Fruit fly (Drosophila melanogaster) whole organism, larva: ENCODE measurements around the gene CG43245.

Experiments used
- noc ChIP-seq: fragments of 200-800 bp; sonication (Bioruptor generic); optimal IDR thresholded peaks from 3 replicates; lab custom pipeline; 2019; ENCODE audit warnings: missing biosample characterization, mild to moderate bottlenecking, missing genetic modification characterization, moderate library complexity

The CG43245 gene

DNA sequence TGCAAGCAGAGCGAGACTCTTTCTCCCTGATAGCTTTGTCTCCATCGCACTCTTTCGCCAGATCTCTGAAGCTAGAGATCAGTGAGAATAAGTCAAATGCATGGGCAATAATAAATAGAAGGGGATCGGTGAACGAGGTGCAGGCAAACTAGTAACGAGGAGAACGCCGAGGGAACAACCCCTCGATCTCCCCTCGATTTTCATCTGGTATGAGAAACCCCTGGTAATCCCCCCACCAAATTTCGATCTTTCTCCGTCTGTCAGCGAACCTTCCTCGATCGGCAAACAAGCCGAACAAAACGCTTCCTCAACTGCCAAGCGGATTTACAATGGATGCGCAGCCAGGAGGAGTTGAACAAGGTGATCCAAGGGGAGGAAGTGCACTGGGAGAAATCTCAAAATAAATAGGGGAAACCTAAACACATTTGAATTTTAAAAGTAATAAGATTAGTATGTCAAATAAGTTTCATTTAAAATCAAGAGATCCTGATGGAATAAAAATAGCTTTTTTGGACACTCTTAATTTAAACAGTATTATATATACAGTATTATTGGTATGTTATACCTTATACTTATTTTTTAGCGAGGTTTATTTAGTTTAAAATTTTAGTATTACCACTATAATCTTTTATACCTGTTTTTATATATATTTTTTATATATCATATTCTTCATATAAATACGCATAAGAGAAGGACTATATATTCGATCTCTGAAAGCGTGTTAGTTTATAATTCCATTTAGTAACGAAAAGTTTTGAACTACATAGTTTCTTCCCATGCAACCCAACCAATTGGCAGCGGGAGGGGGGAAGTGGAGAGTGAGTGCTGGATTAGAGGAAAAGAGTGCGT is 20.2 kb downstream of the CG43245 start:
- no peak for TF ChIP-seq noc (tag; lab: Kevin White, UChicago)

DNA sequence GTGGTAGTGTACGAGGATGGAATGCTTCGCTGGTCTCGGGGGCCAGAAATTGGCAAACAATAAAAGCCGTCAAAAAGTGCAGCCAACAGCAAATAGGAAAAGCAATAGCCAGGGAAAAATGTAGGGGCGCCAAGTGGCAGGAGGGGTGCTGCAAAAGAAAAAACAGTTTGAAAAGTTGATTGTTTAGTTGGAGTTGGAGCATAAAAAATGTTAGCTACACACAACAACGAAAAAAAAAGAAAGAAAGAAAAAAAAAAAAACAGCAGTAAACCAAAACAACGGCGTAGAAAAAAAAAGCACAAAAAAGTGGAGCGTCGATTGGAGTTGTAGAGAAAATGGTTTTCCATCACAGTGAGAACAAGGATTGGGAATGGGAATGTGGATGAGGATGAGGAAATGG is 20.8 kb downstream of the CG43245 start:
- no peak for TF ChIP-seq noc (tag; lab: Kevin White, UChicago)

DNA sequence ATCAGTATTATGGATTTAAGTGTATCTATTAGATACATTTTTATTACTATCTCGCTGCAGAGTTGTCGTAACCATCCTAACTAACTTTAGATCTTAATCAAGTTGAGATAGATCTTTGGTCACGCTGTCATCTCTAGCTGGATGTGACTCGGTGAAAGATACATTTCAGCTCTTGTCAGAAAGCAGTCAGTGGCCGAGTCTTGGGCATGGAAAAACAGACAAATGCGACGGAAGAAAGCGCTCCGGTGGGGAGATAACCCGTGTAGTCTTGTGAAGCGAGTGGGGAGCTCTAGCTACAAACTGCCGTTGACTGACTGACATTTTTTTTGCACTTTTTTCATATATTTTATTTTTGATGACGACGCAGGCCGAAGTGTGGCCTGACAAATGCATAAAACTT is 21.5 kb downstream of the CG43245 start:
- TF ChIP-seq noc (tag; lab: Kevin White, UChicago): no peak

DNA sequence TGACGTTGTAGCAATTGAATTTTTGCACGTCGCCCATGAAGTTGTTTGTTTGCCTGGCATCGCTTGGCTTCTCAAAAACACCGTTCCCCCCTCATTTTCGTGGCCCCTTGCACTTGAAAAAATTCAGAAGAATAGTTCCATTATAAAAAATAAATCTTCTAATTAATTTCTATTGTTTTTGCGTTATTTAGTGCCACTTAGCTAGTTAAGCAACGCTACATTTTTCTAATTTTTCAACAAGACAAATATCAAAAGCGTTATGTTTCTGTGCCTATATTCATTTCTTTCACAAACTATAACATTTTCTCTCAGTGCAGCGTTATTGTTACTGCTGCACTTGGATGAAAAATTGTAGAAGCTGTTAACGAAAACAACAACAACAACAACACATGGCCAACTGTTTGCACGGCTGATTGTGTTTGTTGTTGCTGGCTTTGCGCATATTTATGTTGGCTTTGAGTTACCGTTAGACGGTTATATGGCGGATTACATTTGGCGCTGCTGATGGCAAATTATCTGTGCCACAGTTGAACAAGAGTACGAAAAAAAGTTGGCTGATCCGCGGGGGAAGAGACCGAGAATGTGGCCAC is 22.3 kb downstream of the CG43245 start:
- TF ChIP-seq noc (tag; lab: Kevin White, UChicago): no peak

DNA sequence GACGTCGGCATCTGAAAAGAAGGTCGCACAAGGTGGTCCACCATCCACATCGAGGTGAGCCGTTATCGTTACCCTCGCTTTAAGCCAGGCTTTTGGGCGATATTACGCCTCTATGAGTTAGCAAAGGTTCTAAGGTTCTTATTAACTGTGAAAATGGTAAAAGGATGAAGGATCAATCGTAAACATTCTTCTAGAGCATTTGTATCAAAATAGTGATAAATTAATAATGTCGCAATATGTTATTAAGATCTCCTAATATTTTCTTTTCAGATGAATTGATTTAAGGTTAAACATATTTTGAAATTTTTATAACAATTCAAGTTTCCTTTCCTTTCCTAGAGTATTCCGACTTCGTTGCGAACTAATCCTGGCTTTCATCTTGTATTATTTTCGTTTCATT is 24.2 kb downstream of the CG43245 start:
- no peak for TF ChIP-seq noc (tag; lab: Kevin White, UChicago)

DNA sequence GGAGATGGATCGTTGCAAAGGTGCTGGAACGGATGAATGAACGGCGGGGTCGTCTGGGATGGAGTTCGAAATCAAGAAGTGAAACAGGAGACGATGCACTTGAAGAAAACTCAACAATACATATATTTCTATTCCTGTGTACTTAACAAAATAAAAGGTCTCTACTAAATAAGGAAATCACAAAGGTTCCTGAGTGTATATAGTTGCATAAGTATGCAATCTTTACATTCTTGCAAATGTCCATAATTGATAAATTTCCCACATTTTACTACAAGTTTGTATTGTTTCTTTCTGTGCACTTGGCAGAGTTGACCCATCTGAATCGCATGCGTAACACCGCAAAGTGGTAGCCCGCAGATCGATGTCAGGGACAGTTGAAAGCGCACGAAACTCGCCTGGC is 28.3 kb downstream of the CG43245 start:
- TF ChIP-seq noc (tag; lab: Kevin White, UChicago): no peak

DNA sequence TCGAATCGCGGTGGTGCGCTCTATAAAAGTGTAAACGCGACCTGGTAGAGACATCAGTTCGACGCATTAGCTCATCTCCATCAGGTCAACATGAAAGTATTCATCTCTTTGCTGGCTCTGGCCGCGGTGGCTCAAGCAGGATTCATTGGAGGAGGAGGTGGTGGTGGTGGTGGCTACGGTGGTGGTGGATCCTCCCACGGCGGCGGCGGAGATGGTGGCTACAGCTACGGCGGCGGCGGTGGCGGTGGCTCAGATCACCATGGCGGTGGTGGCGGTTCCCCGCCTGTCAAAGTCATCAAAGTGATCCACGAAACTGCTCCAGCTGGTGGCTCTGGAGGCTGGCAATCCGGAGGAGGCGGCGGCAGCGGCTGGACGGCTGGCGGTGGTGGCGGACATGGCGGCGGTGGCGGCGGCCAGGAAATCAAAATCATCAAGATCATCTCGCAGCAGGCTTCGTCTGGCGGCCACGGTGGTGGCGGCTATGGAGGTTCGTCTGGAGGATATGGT is 29.5 kb downstream of the CG43245 start, which contains the start of gene CG12523:
CG12523 (plus strand) TSS at position 51 of the 507 bp plus-strand sequence.
- TF ChIP-seq noc (tag; lab: Kevin White, UChicago): no peak

DNA sequence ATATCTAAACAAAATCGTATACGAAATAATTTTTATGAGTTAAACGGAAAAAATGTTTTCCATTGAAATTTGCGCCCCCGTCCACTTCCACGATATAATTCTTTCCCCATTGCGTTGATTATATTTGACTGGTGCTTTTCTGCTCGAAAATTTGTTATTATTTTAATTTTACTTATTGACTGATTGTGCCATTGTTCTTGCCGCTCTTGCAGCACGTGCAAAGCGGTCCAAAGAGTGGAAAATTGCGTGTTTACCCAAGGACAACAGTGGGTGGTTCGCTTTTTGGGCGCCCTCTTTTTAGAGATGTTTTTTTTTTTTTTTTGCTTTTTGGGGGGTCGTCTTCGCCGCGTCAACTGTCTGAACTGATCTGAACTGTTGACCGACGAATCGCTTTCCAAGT is 31.4 kb downstream of the CG43245 start:
- TF ChIP-seq noc (tag; lab: Kevin White, UChicago): no peak

DNA sequence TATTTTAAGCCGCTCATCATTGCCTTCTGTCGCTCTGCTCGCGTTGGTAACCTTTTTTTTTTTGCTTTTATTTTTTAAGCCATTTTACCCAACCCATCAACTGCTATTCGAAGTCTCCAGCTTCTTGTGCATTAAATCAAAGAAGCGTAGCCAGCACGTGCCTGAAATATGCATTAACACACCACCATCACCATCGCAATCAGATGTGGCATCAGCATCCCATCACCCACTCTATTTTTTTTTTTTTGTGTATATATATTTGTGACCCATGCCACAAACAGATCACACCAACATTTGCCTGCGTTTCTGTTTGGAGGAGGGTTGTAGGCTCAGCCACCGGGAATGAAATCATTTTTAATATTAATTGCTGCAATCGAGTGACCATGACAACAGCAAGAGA is 37.3 kb downstream of the CG43245 start:
- TF ChIP-seq noc (tag; lab: Kevin White, UChicago): no peak

DNA sequence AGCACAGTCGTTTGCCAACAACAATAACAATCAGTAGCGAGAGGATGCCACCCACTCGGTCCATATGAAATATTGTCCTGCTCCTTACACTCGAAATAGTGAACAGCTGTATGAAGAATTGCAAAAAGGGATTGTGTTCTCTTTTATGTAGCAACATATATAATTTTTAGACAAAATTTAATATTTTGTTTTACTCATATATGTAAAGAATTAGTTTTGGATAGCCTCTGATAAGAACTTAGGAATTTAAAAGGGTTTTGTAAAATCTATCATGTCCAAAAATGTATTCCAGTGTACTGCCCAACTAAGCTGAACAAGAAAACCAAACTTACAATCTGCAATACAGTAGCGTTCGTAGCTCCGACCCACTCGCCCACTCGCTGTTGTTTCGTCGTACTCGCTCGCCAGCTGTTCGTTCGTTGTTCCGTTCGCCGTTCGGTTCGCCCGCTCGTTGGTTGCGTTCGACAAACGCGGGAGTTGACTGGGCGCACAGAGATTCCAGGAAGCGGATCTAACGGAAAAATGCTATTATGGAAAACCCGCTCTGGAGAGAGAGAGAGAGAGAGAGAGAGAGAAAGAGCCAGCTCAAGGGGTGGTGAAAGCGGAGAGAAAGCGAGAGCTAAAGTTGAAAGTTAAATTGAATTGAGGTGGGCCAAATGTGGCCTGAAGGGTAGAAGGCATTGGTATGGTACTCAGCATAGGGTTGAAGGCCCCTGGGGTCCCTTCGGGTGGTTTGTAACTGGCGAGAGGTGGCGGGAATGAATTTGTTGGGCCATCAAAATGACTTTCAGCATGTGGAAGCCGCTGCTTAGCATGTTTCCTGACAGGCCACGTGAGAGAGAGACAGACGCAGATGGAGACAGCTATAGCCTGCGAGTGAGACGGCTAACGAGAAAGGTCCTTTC is 39.1 kb downstream of the CG43245 start:
- TF ChIP-seq noc (tag; lab: Kevin White, UChicago): peak; percentile 13

DNA sequence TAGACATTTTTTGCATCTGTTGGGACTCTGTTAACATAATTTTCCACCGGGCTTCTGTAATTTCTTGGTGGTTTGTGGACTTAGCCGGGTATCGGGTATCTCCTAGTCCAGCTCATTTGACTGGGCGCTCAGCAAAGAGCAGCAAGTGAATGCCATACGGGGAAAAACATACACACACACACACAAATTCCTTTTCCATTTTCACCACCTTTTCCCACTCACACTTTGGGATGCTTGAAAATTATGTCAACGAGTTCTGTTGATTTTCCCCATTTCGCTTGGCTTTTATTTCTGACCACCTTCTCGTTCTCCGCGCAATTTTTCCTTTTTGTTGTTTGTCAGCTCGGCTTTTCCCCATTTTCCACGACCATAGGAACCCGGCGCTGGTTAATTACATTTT is 40.2 kb downstream of the CG43245 start:
- no peak for TF ChIP-seq noc (tag; lab: Kevin White, UChicago)

DNA sequence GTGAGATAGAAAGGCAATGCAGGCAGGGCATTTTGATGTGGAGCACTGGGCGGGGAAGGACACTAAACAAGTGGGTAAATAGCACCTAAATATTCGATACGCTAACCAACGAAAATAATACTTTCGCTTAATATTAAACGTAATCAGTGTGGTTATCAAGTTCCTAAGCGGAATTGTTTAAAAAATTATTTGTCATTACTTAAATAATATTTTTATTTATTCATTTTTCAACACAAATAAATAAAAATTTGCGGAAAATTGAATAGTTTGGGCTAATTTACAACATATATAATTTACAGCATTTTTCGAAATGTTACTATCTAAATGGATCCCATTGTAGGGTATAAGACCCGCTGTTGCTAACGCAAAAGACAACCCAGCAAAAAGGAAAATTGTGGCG is 41.2 kb downstream of the CG43245 start:
- no peak for TF ChIP-seq noc (tag; lab: Kevin White, UChicago)

DNA sequence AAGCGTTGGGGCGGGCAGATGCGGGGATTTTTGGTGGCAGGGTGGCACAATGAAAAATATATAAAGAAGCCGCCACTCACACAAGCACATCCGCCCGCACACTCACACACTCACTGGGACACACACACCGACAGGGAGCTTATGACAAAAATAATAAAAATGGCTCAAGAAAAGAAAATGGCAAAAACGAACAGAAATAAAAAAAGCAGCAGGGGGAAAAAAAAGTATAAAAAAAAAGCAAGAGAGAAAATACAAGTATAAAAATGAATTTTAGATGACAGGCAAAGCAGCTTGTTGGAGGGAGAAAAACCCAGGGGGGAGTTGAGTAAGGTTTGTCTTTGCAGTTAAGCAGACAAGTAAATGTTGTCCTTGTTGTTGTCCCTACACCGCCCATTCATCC is 42.2 kb downstream of the CG43245 start:
- TF ChIP-seq noc (tag; lab: Kevin White, UChicago): no peak

DNA sequence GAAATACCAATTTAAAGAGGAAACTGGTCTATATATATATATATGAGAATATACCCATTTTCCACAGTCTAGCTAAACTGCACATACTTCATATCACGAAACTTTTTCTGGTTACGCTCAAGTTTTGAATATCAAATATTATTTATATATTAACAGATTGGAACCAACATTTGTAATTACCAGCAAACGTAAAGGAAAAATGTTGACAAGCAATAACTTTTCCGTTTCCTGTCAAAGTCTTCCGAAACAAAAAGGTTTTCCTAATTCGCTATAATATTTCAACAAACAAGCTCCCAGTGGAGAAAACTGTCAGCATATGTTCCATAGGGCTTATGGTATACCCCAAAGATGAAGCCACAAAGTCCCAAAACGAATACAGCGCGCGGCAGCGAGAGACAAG is 42.8 kb downstream of the CG43245 start, which contains the start of gene CG42831:
CG42831 (plus strand) TSS at position 301 of the 400 bp plus-strand sequence.
- TF ChIP-seq noc (tag; lab: Kevin White, UChicago): no peak

DNA sequence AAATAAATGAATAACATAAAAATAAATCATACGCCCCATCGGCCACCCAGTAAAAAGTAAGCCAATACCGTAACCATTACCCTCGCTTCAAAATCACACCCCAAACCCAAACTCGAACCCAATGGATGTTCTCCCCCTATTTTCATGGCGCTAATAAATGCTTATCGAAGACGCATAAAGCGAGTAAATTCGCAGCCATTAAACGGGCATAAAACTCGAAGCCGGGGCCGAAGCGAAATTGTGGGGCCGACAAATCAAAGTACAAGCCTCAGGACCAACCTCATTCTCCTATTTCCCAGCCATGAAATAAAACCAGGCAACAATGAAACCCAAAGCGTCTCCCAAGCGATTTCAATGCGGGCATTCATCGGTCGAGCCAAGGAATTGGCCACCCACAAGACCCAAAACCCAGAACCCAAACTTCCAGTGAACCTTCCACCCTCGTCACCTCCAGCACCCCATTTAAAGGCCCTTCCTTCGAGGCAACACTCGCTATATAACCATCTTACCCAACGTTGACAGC is 43.3 kb downstream of the CG43245 start:
- no peak for TF ChIP-seq noc (tag; lab: Kevin White, UChicago)
